Fruit fly (Drosophila melanogaster): ENCODE measurements around the gene nes.
A peak's percentile ranks its signal among the peaks of the same experiment; 100 is the strongest.

DNA sequence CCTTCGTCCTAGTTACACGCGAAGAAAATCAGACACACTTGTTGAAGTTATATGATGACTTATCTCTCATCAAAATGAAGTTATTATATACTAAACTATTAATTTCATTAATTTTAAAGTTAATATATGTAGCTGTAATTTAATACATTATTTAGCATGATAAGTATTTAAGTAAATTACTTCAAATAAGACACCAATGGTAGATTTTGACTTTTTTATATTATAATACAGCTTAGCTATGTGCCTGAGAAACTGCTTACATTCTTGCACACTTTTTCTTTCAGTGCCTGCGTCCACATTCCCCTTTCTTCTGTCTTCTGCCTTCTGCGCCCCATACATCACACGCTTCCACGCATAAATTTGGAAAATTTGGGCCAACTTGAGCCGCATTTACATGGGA, 8.8 kb downstream of the nes start:
- peak; percentile 21 for TF ChIP-seq CG9727 (GFP tag; optimal IDR thresholded peaks at IDR 0.05)
- TF ChIP-seq org-1 (GFP tag; optimal IDR thresholded peaks at IDR 0.05) = no peak
- TF ChIP-seq tap (tag; optimal IDR thresholded peaks at IDR 0.05) = no peak

Data from whole organism, embryonic.